Worm (Caenorhabditis elegans): ENCODE data around the gene F13H8.5.

The F13H8.5 gene

DNA sequence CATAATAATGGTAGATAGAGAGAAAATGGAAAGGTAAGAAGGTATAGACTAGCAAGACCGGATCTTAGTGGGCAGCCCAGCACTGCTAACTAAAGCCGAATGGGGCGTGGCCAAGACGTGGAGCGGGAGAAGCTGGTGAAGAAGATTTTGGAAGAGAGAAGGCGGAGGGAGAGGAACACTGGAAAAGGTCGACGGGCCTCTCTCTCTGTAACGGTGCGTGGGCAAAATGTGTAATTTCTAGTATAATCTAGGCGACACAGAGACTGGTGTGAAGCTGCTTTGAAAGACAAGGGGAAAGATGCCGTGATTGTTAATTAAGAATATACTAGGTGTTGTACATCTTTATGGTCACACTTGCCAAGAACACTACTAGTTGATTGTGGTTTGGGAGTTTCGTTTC lies at the start of gene F13H8.5:
F13H8.5 (minus strand) TSS at position 101 of the 400 bp plus-strand sequence.
- TF ChIP-seq hpl-2 (GFP tag; optimal IDR thresholded peaks at IDR 0.05) = no peak
- TF ChIP-seq pag-3 (tag; optimal IDR thresholded peaks at IDR 0.05; ENCODE audit: borderline replicate concordance, insufficient read depth) = no peak
- no peak for TF ChIP-seq sptf-1 (tag; optimal IDR thresholded peaks at IDR 0.05)
- TF ChIP-seq C16A3.4 (tag; optimal IDR thresholded peaks at IDR 0.05) = no peak
- TF ChIP-seq tbx-2 (tag; optimal IDR thresholded peaks at IDR 0.05) = no peak
- TF ChIP-seq nhr-47 (tag; optimal IDR thresholded peaks at IDR 0.05) = no peak
- TF ChIP-seq fkh-10 (GFP tag; optimal IDR thresholded peaks at IDR 0.05) = no peak

DNA sequence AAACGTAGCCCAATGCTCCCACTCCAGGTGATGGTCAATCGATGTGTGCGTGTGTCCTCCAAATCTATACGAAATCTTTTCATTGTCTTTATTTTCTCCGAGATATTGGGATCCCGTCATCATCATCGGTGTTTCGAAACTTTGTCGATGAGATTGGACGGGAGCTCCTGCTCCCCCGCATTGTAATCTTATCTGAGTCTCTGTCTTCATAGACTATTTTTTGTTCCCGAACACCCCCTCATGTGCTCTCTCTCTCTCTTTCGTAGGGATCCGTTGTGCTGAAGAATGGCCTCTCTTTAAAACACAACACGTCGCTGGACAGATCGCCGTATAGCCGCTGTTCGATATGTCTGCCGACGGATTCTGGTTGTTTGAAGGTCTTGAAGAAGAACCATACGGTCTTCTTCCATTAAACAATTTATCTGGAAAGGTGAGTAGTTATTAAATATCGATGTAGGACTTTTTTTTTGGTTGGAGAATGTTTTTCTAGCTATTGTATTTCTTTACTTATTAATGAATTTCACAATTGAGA lies 47.4 kb upstream of the F13H8.5 start, which contains the start of gene C29F5.1:
C29F5.1 (plus strand) TSS at position 317 of the 532 bp plus-strand sequence.
- TF ChIP-seq elt-3 (tag; optimal IDR thresholded peaks at IDR 0.05) = no peak
- no peak for TF ChIP-seq C16A3.4 (tag; optimal IDR thresholded peaks at IDR 0.05)
- peak in 1 of 2 experiments; percentile 2 for TF ChIP-seq lsy-2 (tag; optimal IDR thresholded peaks at IDR 0.05)
- peak; percentile 43 for TF ChIP-seq nhr-71 (tag; optimal IDR thresholded peaks at IDR 0.05)
- peak; percentile 89 for TF ChIP-seq lin-14 (GFP tag; optimal IDR thresholded peaks at IDR 0.05)
- no peak for TF ChIP-seq efl-1 (optimal IDR thresholded peaks at IDR 0.05)
- TF ChIP-seq efl-1 (GFP tag; optimal IDR thresholded peaks at IDR 0.05 in 1 of 2) = peak in 1 of 2 experiments; percentile 92
- TF ChIP-seq sox-4 (tag; optimal IDR thresholded peaks at IDR 0.05) = no peak
- no peak for TF ChIP-seq elt-2 (tag; optimal IDR thresholded peaks at IDR 0.05)
- peak; percentile 50 for TF ChIP-seq rnt-1 (tag; optimal IDR thresholded peaks at IDR 0.05)
- peak; percentile 34 for TF ChIP-seq dsc-1 (tag; optimal IDR thresholded peaks at IDR 0.05)
- TF ChIP-seq mdl-1 (tag; optimal IDR thresholded peaks at IDR 0.05) = peak in 1 of 2 experiments; percentile 0
- TF ChIP-seq pqm-1 (tag; optimal IDR thresholded peaks at IDR 0.05) = no peak
- peak; percentile 11 for TF ChIP-seq pag-3 (tag; optimal IDR thresholded peaks at IDR 0.05; ENCODE audit: borderline replicate concordance, insufficient read depth)
- peak; percentile 20 for TF ChIP-seq snu-23 (GFP tag; optimal IDR thresholded peaks at IDR 0.05)
- no peak for TF ChIP-seq ceh-82 (tag; optimal IDR thresholded peaks at IDR 0.05)

DNA sequence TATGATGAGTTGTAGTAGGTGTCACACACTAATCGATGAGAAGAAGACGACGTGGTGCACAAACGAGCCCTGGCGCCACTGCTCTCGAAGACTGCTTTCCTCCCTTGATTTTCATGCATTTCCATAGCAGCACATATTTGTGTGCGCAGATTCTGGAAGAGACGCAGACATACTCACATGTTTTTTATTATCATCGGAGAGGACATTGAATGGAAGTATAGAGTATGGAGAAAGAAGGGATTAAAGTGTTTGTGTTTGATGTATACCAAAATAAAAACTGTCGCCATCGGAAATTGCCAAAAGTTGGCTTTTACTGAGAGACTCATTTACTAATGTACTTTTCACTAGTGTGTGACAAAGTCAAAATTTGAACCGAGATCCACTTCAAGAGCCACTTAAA lies 38.3 kb upstream of the F13H8.5 start, which contains the start of gene mps-1:
mps-1 (minus strand) TSS at position 101 of the 400 bp plus-strand sequence.
- TF ChIP-seq vab-15 (tag; optimal IDR thresholded peaks at IDR 0.05) (no peak), fkh-8 (tag; optimal IDR thresholded peaks at IDR 0.05) (peak; percentile 51), egl-27 (tag; optimal IDR thresholded peaks at IDR 0.05) (no peak), dsc-1 (tag; optimal IDR thresholded peaks at IDR 0.05) (peak; percentile 27)

ce11 chrII:6292527-6292926 lies 36.6 kb upstream of the F13H8.5 start, which contains the start of gene nyn-3:
TSS of gene nyn-3 (minus strand) at chrII:6292627.
- TF ChIP-seq pag-3 (tag; optimal IDR thresholded peaks at IDR 0.05; ENCODE audit: borderline replicate concordance, insufficient read depth) (no peak), pqm-1 (tag; optimal IDR thresholded peaks at IDR 0.05) (no peak), nhr-11 (tag; optimal IDR thresholded peaks at IDR 0.05) (no peak), efl-1 (optimal IDR thresholded peaks at IDR 0.05) (no peak), efl-1 (GFP tag; optimal IDR thresholded peaks at IDR 0.05 in 1 of 2) (no peak), blmp-1 (tag; optimal IDR thresholded peaks at IDR 0.05) (no peak), fos-1 (tag; optimal IDR thresholded peaks at IDR 0.05) (no peak), lsy-2 (tag; optimal IDR thresholded peaks at IDR 0.05) (no peak), unc-62 (GFP tag; optimal IDR thresholded peaks at IDR 0.05) (no peak), grh-1 (GFP tag; IDR thresholded peaks at IDR 0.05) (no peak), C04F5.9 (tag; optimal IDR thresholded peaks at IDR 0.05) (no peak), ces-1 (GFP tag; optimal IDR thresholded peaks at IDR 0.05) (no peak), lin-39 (tag; optimal IDR thresholded peaks at IDR 0.05) (no peak), swsn-7 (tag; optimal IDR thresholded peaks at IDR 0.05) (no peak), C34B4.2 (tag; optimal IDR thresholded peaks at IDR 0.05) (no peak)

Measured in whole organism, L1 larva.